Worm (Caenorhabditis elegans) whole organism, L2 larva: Measurements from ENCODE around the gene rpl-42.

Experiments used
- C34F6.9 ChIP-seq: fragments of 150-350 bp; optimal IDR thresholded peaks from 2 replicates; lab custom pipeline; 2014; ENCODE audit warnings: missing biosample characterization, missing genetic modification characterization
- F13H6.1 ChIP-seq: sonication (generic microtip); optimal IDR thresholded peaks from 2 replicates; lab custom pipeline; 2016; ENCODE audit warnings: missing genetic modification characterization, missing compliant biosample characterization
- R02D3.7 ChIP-seq: fragments of 150-350 bp; optimal IDR thresholded peaks from 2 replicates; lab custom pipeline; 2014; ENCODE audit warnings: missing biosample characterization, missing genetic modification characterization
- ZK546.5 ChIP-seq: sonication (generic microtip); optimal IDR thresholded peaks from 2 replicates; lab custom pipeline; 2017; ENCODE audit warnings: missing biosample characterization, missing genetic modification characterization
- aly-2 ChIP-seq: fragments of 150-350 bp; optimal IDR thresholded peaks from 2 replicates; lab custom pipeline; 2014; ENCODE audit warnings: missing biosample characterization, missing genetic modification characterization
- blmp-1 ChIP-seq: sonication (generic microtip); optimal IDR thresholded peaks from 2 replicates; lab custom pipeline; 2017; ENCODE audit warnings: missing genetic modification characterization, mild to moderate bottlenecking, missing compliant biosample characterization, antibody characterized with exemption, moderate library complexity; ENCODE audit not compliant: insufficient read depth
- ceh-16 ChIP-seq: fragments of 150-350 bp; optimal IDR thresholded peaks from 2 replicates; lab custom pipeline; 2014; ENCODE audit warnings: missing biosample characterization, missing genetic modification characterization
- ceh-82 ChIP-seq: fragments of 150-350 bp; optimal IDR thresholded peaks from 2 replicates; lab custom pipeline; 2014; ENCODE audit warnings: missing biosample characterization, missing genetic modification characterization
- crh-2 ChIP-seq: sonication (generic microtip); optimal IDR thresholded peaks from 2 replicates; lab custom pipeline; 2017; ENCODE audit warnings: missing biosample characterization, missing genetic modification characterization
- elt-1 ChIP-seq: fragments of 150-350 bp; optimal IDR thresholded peaks from 2 replicates; lab custom pipeline; 2014; ENCODE audit warnings: missing biosample characterization, missing genetic modification characterization
- elt-3 ChIP-seq: sonication (generic microtip); optimal IDR thresholded peaks from 2 replicates; lab custom pipeline; 2017; ENCODE audit warnings: missing biosample characterization, missing genetic modification characterization
- fos-1 ChIP-seq: fragments of 150-350 bp; optimal IDR thresholded peaks from 2 replicates; lab custom pipeline; 2014; ENCODE audit warnings: missing biosample characterization, missing genetic modification characterization
- gmeb-1 ChIP-seq: fragments of 150-350 bp; optimal IDR thresholded peaks from 2 replicates; lab custom pipeline; 2014; ENCODE audit warnings: missing biosample characterization, missing genetic modification characterization
- lin-11 ChIP-seq: fragments of 150-350 bp; sonication (generic microtip); optimal IDR thresholded peaks from 2 replicates; lab custom pipeline; 2014; ENCODE audit warnings: missing biosample characterization, missing genetic modification characterization, inconsistent platforms, mixed read lengths
- lin-13 ChIP-seq: fragments of 150-350 bp; optimal IDR thresholded peaks from 2 replicates; lab custom pipeline; 2014; ENCODE audit warnings: missing biosample characterization, missing genetic modification reagents, missing genetic modification characterization
- lin-39 ChIP-seq: fragments of 150-350 bp; optimal IDR thresholded peaks from 2 replicates; lab custom pipeline; 2014; ENCODE audit warnings: missing biosample characterization, missing genetic modification reagents, missing genetic modification characterization
- lsy-2 ChIP-seq, 2 experiments: fragments of 150-350 bp in 1 of 2; sonication (generic microtip) in 1 of 2; optimal IDR thresholded peaks; 2 replicates each; lab custom pipeline; 2014 to 2017; ENCODE audit warnings: missing biosample characterization in 2 of 2, missing genetic modification characterization in 2 of 2
- mab-5 ChIP-seq: fragments of 150-350 bp; optimal IDR thresholded peaks from 2 replicates; lab custom pipeline; 2014; ENCODE audit warnings: missing biosample characterization, missing genetic modification characterization
- mdl-1 ChIP-seq, 2 experiments: fragments of 150-350 bp in 1 of 2; sonication (generic microtip) in 1 of 2; optimal IDR thresholded peaks; 2 replicates each; lab custom pipeline; 2017; ENCODE audit warnings: missing biosample characterization in 2 of 2, missing genetic modification characterization in 2 of 2
- nhr-10 ChIP-seq: sonication (generic microtip); optimal IDR thresholded peaks from 2 replicates; lab custom pipeline; 2017; ENCODE audit warnings: missing biosample characterization, missing genetic modification characterization
- nhr-12 ChIP-seq: fragments of 150-350 bp; optimal IDR thresholded peaks from 2 replicates; lab custom pipeline; 2014; ENCODE audit warnings: missing biosample characterization, missing genetic modification characterization
- nhr-129 ChIP-seq: fragments of 150-350 bp; optimal IDR thresholded peaks from 2 replicates; lab custom pipeline; 2014; ENCODE audit warnings: missing biosample characterization, missing genetic modification characterization
- nhr-21 ChIP-seq: fragments of 150-350 bp; optimal IDR thresholded peaks from 2 replicates; lab custom pipeline; 2014; ENCODE audit warnings: missing biosample characterization, missing genetic modification characterization
- nhr-237 ChIP-seq: fragments of 150-350 bp; optimal IDR thresholded peaks from 2 replicates; lab custom pipeline; 2014; ENCODE audit warnings: missing biosample characterization, missing genetic modification characterization
- nhr-25 ChIP-seq: fragments of 150-350 bp; sonication (generic microtip); optimal IDR thresholded peaks from 3 replicates; lab custom pipeline; 2014; ENCODE audit warnings: missing biosample characterization, missing genetic modification characterization
- nhr-6 ChIP-seq: fragments of 150-350 bp; optimal IDR thresholded peaks from 2 replicates; lab custom pipeline; 2014; ENCODE audit warnings: missing biosample characterization, missing genetic modification characterization
- nhr-77 ChIP-seq: fragments of 150-350 bp; optimal IDR thresholded peaks from 2 replicates; lab custom pipeline; 2014; ENCODE audit warnings: missing biosample characterization, missing genetic modification characterization
- peb-1 ChIP-seq: fragments of 150-350 bp; optimal IDR thresholded peaks from 2 replicates; lab custom pipeline; 2014; ENCODE audit warnings: missing biosample characterization, missing genetic modification characterization
- sem-4 ChIP-seq: fragments of 150-350 bp; optimal IDR thresholded peaks from 2 replicates; lab custom pipeline; 2014; ENCODE audit warnings: missing biosample characterization, missing genetic modification reagents, missing genetic modification characterization
- skn-1 ChIP-seq: sonication (generic microtip); optimal IDR thresholded peaks from 2 replicates; lab custom pipeline; 2017; ENCODE audit warnings: missing biosample characterization, missing genetic modification characterization
- sma-3 ChIP-seq: sonication (generic microtip); optimal IDR thresholded peaks from 2 replicates; lab custom pipeline; 2016; ENCODE audit warnings: missing genetic modification reagents, missing genetic modification characterization, missing compliant biosample characterization
- sma-9 ChIP-seq, 2 experiments: fragments of 150-350 bp in 1 of 2; sonication (generic microtip) in 1 of 2; optimal IDR thresholded peaks; 2 replicates each; lab custom pipeline; 2014 to 2016; ENCODE audit warnings: missing genetic modification characterization in 2 of 2, mild to moderate bottlenecking in 1 of 2, missing biosample characterization in 1 of 2, missing compliant biosample characterization in 1 of 2, missing genetic modification reagents in 1 of 2, moderate library complexity in 1 of 2
- unc-39 ChIP-seq: fragments of 150-350 bp; optimal IDR thresholded peaks from 2 replicates; lab custom pipeline; 2014; ENCODE audit warnings: missing biosample characterization, missing genetic modification characterization
- unc-55 ChIP-seq: fragments of 150-350 bp; sonication (generic microtip); optimal IDR thresholded peaks from 3 replicates; lab custom pipeline; 2014; ENCODE audit warnings: missing biosample characterization, missing genetic modification reagents, missing genetic modification characterization
- zag-1 ChIP-seq: fragments of 150-350 bp; optimal IDR thresholded peaks from 2 replicates; lab custom pipeline; 2014; ENCODE audit warnings: missing biosample characterization, missing genetic modification characterization
- ztf-1 ChIP-seq: fragments of 200-800 bp; sonication (Bioruptor generic); conservative IDR thresholded peaks from 2 replicates; pipeline ENCODE4 v1.3.6; 2022; ENCODE audit warnings: missing genetic modification characterization, missing compliant biosample characterization
- ztf-11 ChIP-seq: sonication (generic microtip); optimal IDR thresholded peaks from 2 replicates; lab custom pipeline; 2017; ENCODE audit warnings: missing biosample characterization, missing genetic modification characterization
- ztf-4 ChIP-seq: fragments of 150-350 bp; optimal IDR thresholded peaks from 2 replicates; lab custom pipeline; 2014; ENCODE audit warnings: missing biosample characterization, missing genetic modification characterization

rpl-42 gene

DNA sequence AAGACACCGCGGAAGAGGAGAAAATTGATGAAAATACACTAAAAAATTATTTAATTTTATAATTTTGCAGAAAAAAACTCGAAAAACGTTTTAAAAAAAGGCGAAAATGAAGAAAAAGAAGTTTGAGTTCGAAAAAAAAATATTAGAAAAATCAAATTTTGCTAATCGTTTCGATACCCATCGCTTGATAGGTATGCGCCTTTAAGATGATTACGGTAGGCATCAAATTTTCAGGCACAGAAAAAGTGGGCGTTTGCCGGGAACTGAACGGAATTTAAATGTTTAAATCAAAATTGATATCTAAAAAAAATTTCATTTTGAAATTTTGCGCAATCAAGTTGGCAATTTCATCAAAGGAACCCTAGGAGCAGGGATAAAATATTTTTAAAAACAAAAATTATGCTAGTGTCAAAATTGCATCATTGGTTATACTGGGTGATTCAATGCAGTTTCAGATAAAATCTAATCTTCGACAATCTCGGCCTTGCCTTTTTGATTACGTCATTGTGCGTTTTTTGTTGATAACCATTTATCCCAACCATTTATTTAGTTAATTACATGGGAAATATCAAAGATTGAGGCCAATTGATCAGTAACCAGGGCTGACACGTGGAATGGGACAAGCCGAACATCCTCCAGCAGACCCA is 48.8 kb upstream of the rpl-42 start:
- TF ChIP-seq blmp-1 (tag; lab: Kevin White, UChicago): no peak
- no peak for TF ChIP-seq nhr-237 (tag; lab: Kevin White, UChicago)
- TF ChIP-seq elt-3: no peak
- TF ChIP-seq sma-9 (GFP tag; optimal IDR thresholded peaks at IDR 0.05; lab: Kevin White, UChicago): peak; percentile 34
- no peak for TF ChIP-seq sma-9 (tag; optimal IDR thresholded peaks at IDR 0.05; lab: Kevin White, UChicago)
- TF ChIP-seq nhr-25 (tag; lab: Kevin White, UChicago): no peak
- TF ChIP-seq nhr-12 (tag; lab: Kevin White, UChicago): no peak
- TF ChIP-seq nhr-129: peak; percentile 48
- TF ChIP-seq lsy-2 (tag; optimal IDR thresholded peaks at IDR 0.05; lab: Kevin White, UChicago): no peak
- peak; percentile 33 for TF ChIP-seq ceh-16 (tag; lab: Kevin White, UChicago)

ce11 chrII:11044193-11044568 is 48.3 kb upstream of the rpl-42 start:
- TF ChIP-seq nhr-21 (tag; lab: Kevin White, UChicago) (no peak), sma-9 (GFP tag; optimal IDR thresholded peaks at IDR 0.05; lab: Kevin White, UChicago) (no peak), sma-9 (tag; optimal IDR thresholded peaks at IDR 0.05; lab: Kevin White, UChicago) (no peak), ztf-4 (no peak), nhr-129 (no peak), mab-5 (no peak), nhr-237 (tag; lab: Kevin White, UChicago) (no peak), ZK546.5 (tag; lab: Kevin White, UChicago) (no peak), F13H6.1 (tag; lab: Kevin White, UChicago) (no peak), nhr-12 (tag; lab: Kevin White, UChicago) (no peak), R02D3.7 (tag; lab: Kevin White, UChicago) (no peak), nhr-6 (tag; lab: Kevin White, UChicago) (no peak), elt-1 (tag; lab: Kevin White, UChicago) (no peak), lsy-2 (tag; optimal IDR thresholded peaks at IDR 0.05; lab: Kevin White, UChicago) (no peak), lin-39 (no peak), fos-1 (tag; lab: Kevin White, UChicago) (no peak), nhr-77 (tag; lab: Kevin White, UChicago) (no peak), blmp-1 (tag; lab: Kevin White, UChicago) (no peak), sma-3 (GFP tag; lab: Kevin White, UChicago) (no peak), nhr-25 (tag; lab: Kevin White, UChicago) (no peak)
- TF ChIP-seq, all 48 proteins: peak for 0

DNA sequence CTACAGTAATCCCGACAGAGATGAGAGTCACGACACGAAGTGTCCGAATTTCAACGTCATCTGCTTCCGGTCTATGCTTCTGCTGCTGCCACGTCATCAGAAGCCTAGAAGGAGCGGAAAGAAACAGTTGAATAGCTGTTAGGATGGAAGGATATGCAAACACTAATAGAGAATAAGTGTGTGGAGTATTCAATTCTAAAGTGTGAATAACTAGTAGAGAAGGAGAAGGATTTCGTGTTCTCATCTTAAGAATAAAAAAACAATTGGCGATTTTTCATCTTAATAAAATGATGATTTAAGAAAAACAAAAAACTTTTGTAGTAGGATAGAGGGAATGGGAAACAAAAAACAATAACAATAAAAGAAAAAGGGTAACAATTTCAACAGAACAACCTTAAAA is 46.6 kb upstream of the rpl-42 start, which contains the start of gene col-83:
Gene col-83, minus strand, starts transcription at position 101 of the 400 bp plus-strand sequence.
- TF ChIP-seq nhr-6 (tag; lab: Kevin White, UChicago): no peak
- no peak for TF ChIP-seq ztf-1 (GFP tag; lab: Robert Waterston, UW)
- TF ChIP-seq unc-39 (tag; lab: Kevin White, UChicago): no peak
- TF ChIP-seq F13H6.1 (tag; lab: Kevin White, UChicago): no peak

ce11 chrII:11048930-11049329 is 43.6 kb upstream of the rpl-42 start, which contains the start of gene F33A8.4:
TSS of gene F33A8.4 (minus strand) at chrII:11049030.
- TF ChIP-seq mab-5 (no peak), sma-3 (GFP tag; lab: Kevin White, UChicago) (no peak), aly-2 (tag; lab: Kevin White, UChicago) (no peak), ceh-16 (tag; lab: Kevin White, UChicago) (no peak), unc-39 (tag; lab: Kevin White, UChicago) (no peak), skn-1 (tag; lab: Kevin White, UChicago) (no peak), lin-13 (GFP tag; lab: Kevin White, UChicago) (no peak), peb-1 (tag; lab: Kevin White, UChicago) (no peak), ztf-11 (tag; lab: Kevin White, UChicago) (no peak), ceh-82 (no peak), ZK546.5 (tag; lab: Kevin White, UChicago) (no peak), nhr-129 (no peak), lin-39 (no peak), mdl-1 (tag; optimal IDR thresholded peaks at IDR 0.05; lab: Kevin White, UChicago) (no peak), nhr-10 (no peak), unc-55 (GFP tag; lab: Kevin White, UChicago) (no peak), ztf-1 (GFP tag; lab: Robert Waterston, UW) (no peak)
- TF ChIP-seq, all 48 proteins: peak for 0

DNA sequence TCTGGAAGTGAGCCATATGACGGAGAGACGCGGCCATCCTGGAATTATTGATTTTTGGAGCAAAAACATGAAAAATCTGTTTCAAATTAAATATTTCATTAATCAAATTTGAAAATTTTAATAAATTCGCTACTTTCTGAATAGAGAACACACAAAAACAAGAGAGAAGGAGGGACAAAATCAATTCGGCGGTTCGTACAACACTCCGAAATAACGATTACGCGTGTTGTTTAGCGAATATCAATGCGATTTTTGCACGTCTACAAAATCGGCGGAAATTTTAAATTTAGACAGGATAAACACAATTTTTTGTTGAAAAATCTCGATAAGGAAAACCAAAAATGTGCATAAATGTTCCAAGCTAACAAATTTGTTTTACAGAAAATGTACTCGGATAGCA is 42.6 kb upstream of the rpl-42 start, which contains the start of the genes sdhd-1 and ilkp-1:
Gene sdhd-1, minus strand, starts transcription at position 38 of the 400 bp plus-strand sequence.
Gene ilkp-1, plus strand, starts transcription at position 380 of the 400 bp plus-strand sequence.
- TF ChIP-seq ztf-11 (tag; lab: Kevin White, UChicago) (no peak), sem-4 (tag; lab: Kevin White, UChicago) (no peak), zag-1 (no peak), lsy-2 (tag; optimal IDR thresholded peaks at IDR 0.05; lab: Kevin White, UChicago) (peak in 1 of 2 experiments; percentile 75), C34F6.9 (tag; lab: Kevin White, UChicago) (peak; percentile 84), ceh-16 (tag; lab: Kevin White, UChicago) (no peak), gmeb-1 (peak; percentile 59), nhr-129 (peak; percentile 39), nhr-237 (tag; lab: Kevin White, UChicago) (no peak), unc-55 (GFP tag; lab: Kevin White, UChicago) (peak; percentile 68), sma-9 (GFP tag; optimal IDR thresholded peaks at IDR 0.05; lab: Kevin White, UChicago) (peak; percentile 34), sma-9 (tag; optimal IDR thresholded peaks at IDR 0.05; lab: Kevin White, UChicago) (no peak), nhr-6 (tag; lab: Kevin White, UChicago) (peak; percentile 25), sma-3 (GFP tag; lab: Kevin White, UChicago) (peak; percentile 22), peb-1 (tag; lab: Kevin White, UChicago) (no peak), nhr-21 (tag; lab: Kevin White, UChicago) (peak; percentile 8), fos-1 (tag; lab: Kevin White, UChicago) (peak; percentile 15), unc-39 (tag; lab: Kevin White, UChicago) (no peak), elt-3 (no peak), lin-11 (tag; lab: Kevin White, UChicago) (no peak), crh-2 (tag; lab: Kevin White, UChicago) (peak; percentile 86)
